Fruit fly (Drosophila melanogaster) whole organism, pupa: ENCODE results near the gene CG6686.

ENCODE experiments used
- CG14655 ChIP-seq: fragments of 200-800 bp; sonication (Bioruptor generic); optimal IDR thresholded peaks from 3 replicates; lab custom pipeline; 2017; ENCODE audit warnings: mild to moderate bottlenecking, missing biosample characterization, missing genetic modification reagents, missing genetic modification characterization
- CG8159 ChIP-seq: fragments of 200-800 bp; sonication (Bioruptor generic); optimal IDR thresholded peaks from 3 replicates; lab custom pipeline; 2018; ENCODE audit warnings: missing biosample characterization, mild to moderate bottlenecking, missing genetic modification characterization, moderate library complexity

DNA sequence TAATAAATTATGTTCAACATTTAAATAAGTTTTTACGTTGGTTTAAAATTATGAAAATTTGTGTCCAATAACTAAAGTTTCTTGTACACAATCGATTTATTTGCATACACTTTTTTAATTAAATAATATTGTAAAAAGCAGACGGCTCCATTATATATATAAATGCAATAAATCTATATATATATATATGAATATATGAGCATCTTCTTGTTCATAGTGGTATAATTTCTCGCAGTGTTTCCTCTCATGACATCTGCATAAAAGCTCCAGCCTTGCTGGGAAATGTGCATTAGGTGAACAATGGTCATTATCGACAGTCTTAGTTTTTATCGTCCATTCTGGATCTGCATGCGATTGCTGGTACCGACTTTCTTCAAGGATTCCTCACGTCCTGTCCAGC is 50.2 kb downstream of the CG6686 start, which contains the start of gene Or33c:
- TF ChIP-seq CG8159, result no peak
- no peak for TF ChIP-seq CG14655 (GFP tag; lab: Kevin White, UChicago)
